Worm (Caenorhabditis elegans): Measurements from ENCODE around the gene frpr-7.

The frpr-7 gene

DNA sequence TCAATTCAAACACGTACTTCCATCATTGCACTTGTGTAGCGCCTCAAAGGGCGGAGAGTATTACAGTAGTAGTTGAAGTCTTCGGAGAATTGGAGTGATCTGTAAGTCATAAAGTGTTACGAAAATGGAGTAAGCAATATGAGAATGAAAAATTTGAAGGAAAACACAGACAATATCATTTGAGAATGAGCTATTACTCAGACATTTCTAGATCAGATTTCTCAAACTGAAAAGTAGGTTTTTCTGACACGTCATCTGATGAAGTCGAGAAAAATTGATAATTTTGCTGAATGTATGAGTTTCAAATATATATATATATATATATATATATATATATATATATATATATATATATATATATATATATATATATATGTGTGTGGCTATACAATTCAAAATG is at the start of gene frpr-7:
Gene frpr-7, minus strand, starts transcription at position 101 of the 400 bp plus-strand sequence.
- no peak for TF ChIP-seq jun-1 (tag; optimal IDR thresholded peaks at IDR 0.05)
- no peak for TF ChIP-seq fkh-8 (tag; optimal IDR thresholded peaks at IDR 0.05)
- no peak for TF ChIP-seq ama-1 (optimal IDR thresholded peaks at IDR 0.05)
- no peak for TF ChIP-seq mdl-1 (tag; optimal IDR thresholded peaks at IDR 0.05)
- no peak for TF ChIP-seq Y116A8C.19 (tag; optimal IDR thresholded peaks at IDR 0.05; ENCODE audit: borderline replicate concordance)
- TF ChIP-seq unc-98 (GFP tag; IDR thresholded peaks at IDR 0.05), result no peak
- TF ChIP-seq nhr-84 (tag; optimal IDR thresholded peaks at IDR 0.05), result no peak
- no peak for TF ChIP-seq ztf-11 (tag; optimal IDR thresholded peaks at IDR 0.05)
- TF ChIP-seq nhr-237 (tag; optimal IDR thresholded peaks at IDR 0.05), result no peak
- TF ChIP-seq elt-3 (tag; optimal IDR thresholded peaks at IDR 0.05), result no peak
- no peak for TF ChIP-seq lin-14 (GFP tag; optimal IDR thresholded peaks at IDR 0.05)
- no peak for TF ChIP-seq hlh-4 (tag; optimal IDR thresholded peaks at IDR 0.05)
- no peak for TF ChIP-seq nhr-20 (tag; optimal IDR thresholded peaks at IDR 0.05)
- TF ChIP-seq elt-2 (tag; optimal IDR thresholded peaks at IDR 0.05), result no peak
- TF ChIP-seq efl-1 (optimal IDR thresholded peaks at IDR 0.05), result no peak
- TF ChIP-seq efl-1 (GFP tag; optimal IDR thresholded peaks at IDR 0.05 in 1 of 2), result no peak
- TF ChIP-seq C04F5.9 (tag; optimal IDR thresholded peaks at IDR 0.05), result no peak
- no peak for TF ChIP-seq sox-4 (tag; optimal IDR thresholded peaks at IDR 0.05)

DNA sequence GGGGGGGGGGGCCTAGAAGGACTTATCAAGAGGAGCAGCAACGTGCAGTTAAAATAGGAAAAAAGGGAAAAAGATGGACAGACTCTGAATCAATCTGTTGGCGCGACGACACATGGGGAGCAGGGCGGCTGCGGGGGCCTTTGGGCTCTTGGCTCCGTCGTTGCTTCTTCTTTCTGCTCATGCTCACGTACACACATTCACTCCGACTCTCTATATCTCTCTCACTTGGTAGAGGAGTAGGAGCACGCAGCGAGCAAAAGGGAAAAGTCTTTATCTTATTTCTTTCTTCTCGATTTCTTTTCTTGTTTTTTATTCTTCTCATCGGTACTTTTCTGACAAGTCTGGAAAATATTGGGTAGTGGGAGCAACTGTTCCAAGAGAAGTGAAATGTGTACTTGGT is 48.7 kb upstream of the frpr-7 start:
- TF ChIP-seq C16A3.4 (tag; optimal IDR thresholded peaks at IDR 0.05), result no peak
- no peak for TF ChIP-seq nhr-84 (tag; optimal IDR thresholded peaks at IDR 0.05)
- peak in 1 of 3 experiments; percentile 63 for TF ChIP-seq ceh-82 (tag; optimal IDR thresholded peaks at IDR 0.05)
- TF ChIP-seq jun-1 (tag; optimal IDR thresholded peaks at IDR 0.05), result no peak
- TF ChIP-seq nhr-47 (tag; optimal IDR thresholded peaks at IDR 0.05), result peak; percentile 38
- TF ChIP-seq rnt-1 (tag; optimal IDR thresholded peaks at IDR 0.05), result peak; percentile 28
- TF ChIP-seq nhr-11 (tag; optimal IDR thresholded peaks at IDR 0.05), result no peak
- no peak for TF ChIP-seq blmp-1 (tag; optimal IDR thresholded peaks at IDR 0.05)
- no peak for TF ChIP-seq hlh-17 (GFP tag; optimal IDR thresholded peaks at IDR 0.05; ENCODE audit: borderline replicate concordance)
- TF ChIP-seq nhr-237 (tag; optimal IDR thresholded peaks at IDR 0.05), result no peak
- no peak for TF ChIP-seq snpc-4 (tag; optimal IDR thresholded peaks at IDR 0.05)
- TF ChIP-seq nhr-28 (tag; optimal IDR thresholded peaks at IDR 0.05), result no peak
- no peak for TF ChIP-seq irx-1 (tag; optimal IDR thresholded peaks at IDR 0.05)
- no peak for TF ChIP-seq unc-130 (tag; optimal IDR thresholded peaks at IDR 0.05)
- TF ChIP-seq ets-5 (GFP tag; IDR thresholded peaks at IDR 0.05), result no peak
- TF ChIP-seq ceh-63 (GFP tag; optimal IDR thresholded peaks at IDR 0.05), result no peak
- no peak for TF ChIP-seq xbp-1 (tag; optimal IDR thresholded peaks at IDR 0.05)
- TF ChIP-seq snu-23 (GFP tag; optimal IDR thresholded peaks at IDR 0.05), result peak; percentile 42
- TF ChIP-seq nhr-19 (GFP tag; conservative IDR thresholded peaks at IDR 0.05), result peak; percentile 40; the same call in 1 of the 2 replicates
- no peak for TF ChIP-seq mab-9 (GFP tag; IDR thresholded peaks at IDR 0.05)
- TF ChIP-seq lin-39 (tag; optimal IDR thresholded peaks at IDR 0.05), result no peak
- no peak for TF ChIP-seq nhr-20 (tag; optimal IDR thresholded peaks at IDR 0.05)
- TF ChIP-seq egl-13 (tag; optimal IDR thresholded peaks at IDR 0.05), result no peak
- no peak for TF ChIP-seq dpl-1 (GFP tag; optimal IDR thresholded peaks at IDR 0.05)
- TF ChIP-seq egl-27 (tag; optimal IDR thresholded peaks at IDR 0.05), result no peak
- no peak for TF ChIP-seq elt-2 (tag; optimal IDR thresholded peaks at IDR 0.05)
- TF ChIP-seq C34B4.2 (tag; optimal IDR thresholded peaks at IDR 0.05), result no peak
- TF ChIP-seq ceh-90 (tag; optimal IDR thresholded peaks at IDR 0.05), result no peak
- TF ChIP-seq alr-1 (tag; optimal IDR thresholded peaks at IDR 0.05; ENCODE audit: borderline replicate concordance), result no peak
- no peak for TF ChIP-seq nhr-12 (tag; optimal IDR thresholded peaks at IDR 0.05)
- TF ChIP-seq grh-1 (GFP tag; IDR thresholded peaks at IDR 0.05), result no peak
- no peak for TF ChIP-seq pax-3 (tag; optimal IDR thresholded peaks at IDR 0.05)
- TF ChIP-seq fos-1 (tag; optimal IDR thresholded peaks at IDR 0.05), result no peak
- peak; percentile 54 for TF ChIP-seq nhr-71 (tag; optimal IDR thresholded peaks at IDR 0.05)
- TF ChIP-seq lin-13 (GFP tag; optimal IDR thresholded peaks at IDR 0.05), result no peak
- no peak for TF ChIP-seq aha-1 (tag; optimal IDR thresholded peaks at IDR 0.05)
- no peak for TF ChIP-seq pag-3 (tag; optimal IDR thresholded peaks at IDR 0.05; ENCODE audit: borderline replicate concordance, insufficient read depth)
- TF ChIP-seq ztf-11 (tag; optimal IDR thresholded peaks at IDR 0.05), result no peak
- TF ChIP-seq fkh-10 (GFP tag; optimal IDR thresholded peaks at IDR 0.05), result peak; percentile 61
- peak; percentile 28 for TF ChIP-seq fkh-8 (tag; optimal IDR thresholded peaks at IDR 0.05)
